Fruit fly (Drosophila melanogaster): ENCODE results near the gene Cht11.
A peak's percentile ranks its signal among the peaks of the same experiment; 100 is the strongest.

DNA sequence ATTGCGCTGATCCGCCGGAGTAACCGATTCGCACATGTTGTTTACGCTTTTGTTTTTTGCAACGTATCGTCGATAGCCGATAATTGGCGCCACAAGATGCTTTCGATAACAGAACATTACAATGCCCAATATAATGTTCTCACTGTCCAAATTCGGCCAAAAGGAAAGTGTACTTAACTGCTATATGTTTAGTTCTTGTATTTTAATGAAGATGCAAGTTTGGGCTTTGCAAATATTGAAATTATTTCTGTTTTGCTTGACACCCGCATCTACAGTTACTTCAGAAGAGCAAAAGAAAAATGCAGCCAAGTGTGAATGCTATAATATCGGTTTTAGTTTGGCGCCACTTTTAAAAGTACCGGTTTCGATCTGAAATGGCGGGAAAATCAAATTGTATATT lies 3.3 kb upstream of the Cht11 start:
- TF ChIP-seq CG11617 (GFP tag; optimal IDR thresholded peaks at IDR 0.05): peak; percentile 88
- TF ChIP-seq kay (GFP tag; ENCODE audit: borderline replicate concordance): no peak
- TF ChIP-seq CG1620 (GFP tag; optimal IDR thresholded peaks at IDR 0.05): peak; percentile 93
- peak; percentile 88 for TF ChIP-seq CG14711 (tag; optimal IDR thresholded peaks at IDR 0.05)
- peak; percentile 85 for TF ChIP-seq CG7045 (GFP tag; optimal IDR thresholded peaks at IDR 0.05)
- peak; percentile 91 for TF ChIP-seq Mnt (GFP tag; optimal IDR thresholded peaks at IDR 0.05)
- peak; percentile 83 for TF ChIP-seq CG5204 (GFP tag; optimal IDR thresholded peaks at IDR 0.05)
- peak; percentile 81 for TF ChIP-seq CG33017 (tag; optimal IDR thresholded peaks at IDR 0.05)
- TF ChIP-seq Clk (GFP tag; optimal IDR thresholded peaks at IDR 0.05): peak; percentile 76
- TF ChIP-seq bab1 (GFP tag; optimal IDR thresholded peaks at IDR 0.05): peak; percentile 96
- peak; percentile 84 for TF ChIP-seq pad (GFP tag; optimal IDR thresholded peaks at IDR 0.05)
- TF ChIP-seq cnc (optimal IDR thresholded peaks at IDR 0.05): no peak
- TF ChIP-seq CG12768 (GFP tag; optimal IDR thresholded peaks at IDR 0.05): peak; percentile 83
- TF ChIP-seq Hr96 (GFP tag; optimal IDR thresholded peaks at IDR 0.05): peak; percentile 97

Data from whole organism, adult.